Fruit fly (Drosophila melanogaster) whole organism, wandering third instar larva: ENCODE results near the gene stv.

Experiments used
- Abd-B ChIP-seq: fragments of >200 bp; optimal IDR thresholded peaks from 2 replicates; lab custom pipeline; 2017; ENCODE audit warnings: missing biosample characterization, missing genetic modification characterization
- Dif ChIP-seq: fragments of 200-275, 200-300 bp; sonication (Bioruptor generic); optimal IDR thresholded peaks from 2 replicates; lab custom pipeline; 2018; ENCODE audit warnings: missing biosample characterization, missing genetic modification characterization; ENCODE audit not compliant: partially characterized antibody
- Hr78 ChIP-seq: fragments of >200 bp; optimal IDR thresholded peaks from 2 replicates; lab custom pipeline; 2017; ENCODE audit warnings: missing biosample characterization, missing genetic modification characterization
- Myc ChIP-seq: fragments of >200 bp; optimal IDR thresholded peaks from 2 replicates; lab custom pipeline; 2017
- Sp1 ChIP-seq: fragments of 200-800 bp; sonication (Bioruptor generic); optimal IDR thresholded peaks from 3 replicates; lab custom pipeline; 2019; ENCODE audit warnings: missing biosample characterization, mild to moderate bottlenecking, missing genetic modification characterization, moderate library complexity
- dl ChIP-seq, 2 experiments: fragments of 175-275, 200-275 bp in 1 of 2; fragments of 200-275 bp in 1 of 2; sonication (Bioruptor generic); optimal IDR thresholded peaks; lab custom pipeline; 2018; ENCODE audit warnings: mild to moderate bottlenecking in 2 of 2, missing biosample characterization in 2 of 2, missing genetic modification characterization in 2 of 2, moderate library complexity in 2 of 2; ENCODE audit not compliant: partially characterized antibody in 2 of 2, insufficient read depth in 1 of 2
- pan ChIP-seq: fragments of >200 bp; optimal IDR thresholded peaks from 2 replicates; lab custom pipeline; 2017
- psq ChIP-seq: fragments of 200-800 bp; sonication (Bioruptor generic); optimal IDR thresholded peaks from 3 replicates; lab custom pipeline; 2017; ENCODE audit warnings: missing biosample characterization, mild to moderate bottlenecking, missing genetic modification characterization, moderate library complexity
- sv ChIP-seq: fragments of 200-800 bp; sonication (Bioruptor generic); optimal IDR thresholded peaks from 3 replicates; lab custom pipeline; 2016; ENCODE audit warnings: missing biosample characterization, missing genetic modification characterization
- woc ChIP-seq: sonication (Bioruptor generic); optimal IDR thresholded peaks from 2 replicates; lab custom pipeline; 2016; ENCODE audit warnings: missing biosample characterization, mild to moderate bottlenecking, missing genetic modification characterization

dm6 chr3L:13479204-13479600 lies 1.9 kb downstream of the stv start:
- no peak for TF ChIP-seq sv (GFP tag; lab: Kevin White, UChicago)
- TF ChIP-seq woc (GFP tag; lab: Kevin White, UChicago), result no peak
- TF ChIP-seq Sp1 (GFP tag; lab: Kevin White, UChicago), result no peak
- TF ChIP-seq psq (GFP tag; lab: Kevin White, UChicago), result no peak
- no peak for TF ChIP-seq dl (GFP tag; optimal IDR thresholded peaks at IDR 0.05; lab: Kevin White, UChicago; ENCODE audit: insufficient read depth in 1 of 2, partially characterized antibody in 2 of 2)
- TF ChIP-seq Dif (GFP tag; lab: Kevin White, UChicago), result no peak
- no peak for TF ChIP-seq Hr78
- no peak for TF ChIP-seq Abd-B (GFP tag; lab: Kevin White, UChicago)
- no peak for TF ChIP-seq Myc (lab: Kevin White, UChicago)
- no peak for TF ChIP-seq pan (lab: Kevin White, UChicago)
